Worm (Caenorhabditis elegans): Measurements from ENCODE around the gene dap-3.

dap-3 gene

DNA sequence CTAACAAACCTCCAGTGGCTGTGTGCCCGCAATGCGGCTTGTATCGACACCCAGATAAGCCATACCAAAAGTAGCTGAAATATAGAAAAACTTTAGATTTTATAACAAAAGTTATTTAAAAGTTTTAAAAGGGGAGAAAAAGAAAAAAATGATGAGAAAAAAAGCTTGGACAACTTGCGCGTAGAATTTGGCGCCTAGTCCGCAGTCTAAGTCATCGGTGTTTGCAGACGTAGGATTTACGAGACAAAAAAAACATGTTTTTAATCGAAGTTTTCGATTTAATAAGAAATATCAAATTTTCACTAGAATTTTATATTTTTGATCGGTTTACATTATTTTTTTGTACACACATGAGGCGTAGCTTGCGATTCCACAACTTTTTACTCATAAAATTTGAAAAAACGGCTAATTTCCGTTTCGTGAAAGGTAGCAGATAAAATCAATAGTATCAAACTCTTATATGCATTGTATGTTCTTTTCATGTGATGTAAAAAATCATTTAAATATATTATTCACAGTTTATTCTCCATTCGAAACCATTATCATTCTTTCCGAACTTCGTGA is 38.9 kb upstream of the dap-3 start, which contains the start of gene pro-1 (continued):
- TF ChIP-seq nfya-1 (tag; optimal IDR thresholded peaks at IDR 0.05; ENCODE audit: borderline replicate concordance, insufficient read depth) (no peak), mel-28 (tag; optimal IDR thresholded peaks at IDR 0.05; ENCODE audit: borderline replicate concordance) (peak; percentile 65), nfya-2 (GFP tag; IDR thresholded peaks at IDR 0.05) (no peak), sdz-38 (tag; optimal IDR thresholded peaks at IDR 0.05) (no peak), F55B11.4 (tag; optimal IDR thresholded peaks at IDR 0.05; ENCODE audit: borderline replicate concordance, insufficient read depth) (no peak), ztf-22 (GFP tag; optimal IDR thresholded peaks at IDR 0.05) (peak; percentile 47), hmg-1.2 (GFP tag; IDR thresholded peaks at IDR 0.05) (peak; percentile 57), madf-3 (GFP tag; IDR thresholded peaks at IDR 0.05) (no peak; the same call in 1 of the 2 replicates), cebp-1 (GFP tag; IDR thresholded peaks at IDR 0.05) (peak; percentile 18; the same call in 1 of the 2 replicates), cebp-1 (tag; optimal IDR thresholded peaks at IDR 0.05) (peak; percentile 89), unc-62 (GFP tag; optimal IDR thresholded peaks at IDR 0.05) (peak; percentile 84), F22D6.2 (tag; optimal IDR thresholded peaks at IDR 0.05) (peak; percentile 15), hlh-12 (tag; optimal IDR thresholded peaks at IDR 0.05) (no peak), nhr-120 (GFP tag; IDR thresholded peaks at IDR 0.05) (peak; percentile 82), ekl-4 (GFP tag; IDR thresholded peaks at IDR 0.05) (peak; percentile 90), Y56A3A.18 (GFP tag; IDR thresholded peaks at IDR 0.05) (peak; percentile 92; the same call in 1 of the 2 replicates), hmg-20 (GFP tag; IDR thresholded peaks at IDR 0.05) (peak; percentile 30; the same call in 1 of the 2 replicates), zfh-2 (GFP tag; conservative IDR thresholded peaks at IDR 0.05) (no peak), lin-40 (tag; optimal IDR thresholded peaks at IDR 0.05) (peak; percentile 85), zim-3 (tag; optimal IDR thresholded peaks at IDR 0.05) (peak; percentile 77), lin-35 (GFP tag; optimal IDR thresholded peaks at IDR 0.05) (peak in 2 of 3 experiments; percentile 40 to 79), ets-4 (GFP tag; optimal IDR thresholded peaks at IDR 0.05) (no peak), madf-8 (GFP tag; conservative IDR thresholded peaks at IDR 0.05) (0 out of 2 replicates have a peak, but pooled peaks have one; percentile 5), madf-10 (tag; optimal IDR thresholded peaks at IDR 0.05) (peak; percentile 31), D2030.7 (GFP tag; IDR thresholded peaks at IDR 0.05) (peak; percentile 36; the same call in 1 of the 2 replicates), F52B5.7 (tag; optimal IDR thresholded peaks at IDR 0.05) (peak; percentile 86), mcd-1 (GFP tag; IDR thresholded peaks at IDR 0.05) (peak; percentile 65), tbp1 (GFP tag; optimal IDR thresholded peaks at IDR 0.05) (peak; percentile 62), bed-2 (GFP tag; IDR thresholded peaks at IDR 0.05) (no peak), B0336.3 (GFP tag; IDR thresholded peaks at IDR 0.05) (peak; percentile 4; the same call in 1 of the 2 replicates), ztf-26 (tag; optimal IDR thresholded peaks at IDR 0.05) (peak; percentile 89), K12H6.12 (tag; optimal IDR thresholded peaks at IDR 0.05) (peak; percentile 65), somi-1 (GFP tag; optimal IDR thresholded peaks at IDR 0.05) (peak; percentile 28), tbx-9 (tag; optimal IDR thresholded peaks at IDR 0.05; ENCODE audit: borderline replicate concordance) (peak; percentile 5), egl-44 (GFP tag; IDR thresholded peaks at IDR 0.05) (peak; percentile 79; the same call in 1 of the 2 replicates), ztf-25 (GFP tag; IDR thresholded peaks at IDR 0.05) (0 out of 2 replicates have a peak, but pooled peaks have one; percentile 7), Y95B8A.8 (GFP tag; IDR thresholded peaks at IDR 0.05) (peak; percentile 85)

DNA sequence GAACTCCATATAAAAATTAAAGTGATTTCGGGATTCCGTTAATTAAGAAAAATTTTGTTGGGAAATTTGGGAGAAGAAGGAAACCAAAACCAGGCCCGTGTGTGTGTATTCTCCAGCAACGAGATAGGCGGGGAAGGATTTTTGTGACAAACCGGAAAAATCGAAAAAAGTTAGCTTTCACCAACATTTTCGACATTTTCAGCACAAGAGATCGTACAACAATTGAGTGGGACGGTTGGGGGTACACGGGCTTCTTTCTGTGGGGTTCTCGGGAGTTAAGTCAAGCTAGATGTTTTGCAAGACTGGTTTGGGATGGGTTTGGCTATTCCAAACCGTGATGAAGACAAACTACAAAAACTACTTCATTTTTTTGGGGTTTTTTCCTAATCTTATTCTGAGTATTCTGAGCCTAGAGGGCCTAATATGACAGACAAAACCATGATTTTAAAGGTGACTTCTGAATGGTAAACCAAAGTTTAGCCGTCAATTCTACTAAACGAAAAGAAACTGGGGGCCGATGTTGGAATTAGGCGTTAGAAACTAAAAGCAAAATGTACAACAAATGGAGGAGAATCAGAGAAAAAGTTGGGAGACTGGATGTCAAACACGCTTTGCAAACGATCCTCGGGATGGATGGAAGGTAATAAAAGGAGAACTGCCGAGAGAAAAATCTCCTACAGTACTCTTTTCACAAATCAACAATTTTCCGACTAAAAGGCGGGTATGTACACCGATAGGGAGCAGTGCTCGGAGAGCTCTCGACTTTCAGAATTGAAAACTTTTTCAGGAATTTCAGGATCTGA is 38.1 kb upstream of the dap-3 start:
- TF ChIP-seq B0336.3 (GFP tag; IDR thresholded peaks at IDR 0.05) (peak; percentile 48), F10E7.11 (tag; optimal IDR thresholded peaks at IDR 0.05) (peak; percentile 36), zfh-2 (GFP tag; conservative IDR thresholded peaks at IDR 0.05) (no peak), hmg-1.2 (GFP tag; IDR thresholded peaks at IDR 0.05) (peak; percentile 28; the same call in 1 of the 2 replicates), Y53F4B.3 (GFP tag; IDR thresholded peaks at IDR 0.05) (peak; percentile 3; the same call in 1 of the 2 replicates), madf-3 (GFP tag; IDR thresholded peaks at IDR 0.05) (peak; percentile 18; the same call in 1 of the 2 replicates), nfya-2 (GFP tag; IDR thresholded peaks at IDR 0.05) (no peak), unc-62 (GFP tag; optimal IDR thresholded peaks at IDR 0.05) (no peak), ztf-3 (GFP tag; optimal IDR thresholded peaks at IDR 0.05) (no peak), cebp-1 (GFP tag; IDR thresholded peaks at IDR 0.05) (no peak), cebp-1 (tag; optimal IDR thresholded peaks at IDR 0.05) (peak; percentile 67), C17E4.6 (GFP tag; IDR thresholded peaks at IDR 0.05) (no peak), lsl-1 (GFP tag; optimal IDR thresholded peaks at IDR 0.05) (no peak), Y56A3A.18 (GFP tag; IDR thresholded peaks at IDR 0.05) (peak; percentile 12; the same call in 1 of the 2 replicates), nhr-27 (tag; optimal IDR thresholded peaks at IDR 0.05) (peak; percentile 9), egrh-3 (GFP tag; IDR thresholded peaks at IDR 0.05) (no peak), cebp-2 (GFP tag; IDR thresholded peaks at IDR 0.05) (no peak), D2030.7 (GFP tag; IDR thresholded peaks at IDR 0.05) (no peak)
